Worm (Caenorhabditis elegans): ENCODE measurements around the gene col-113.
A peak's percentile ranks its signal among the peaks of the same experiment; 100 is the strongest.

col-113 gene

DNA sequence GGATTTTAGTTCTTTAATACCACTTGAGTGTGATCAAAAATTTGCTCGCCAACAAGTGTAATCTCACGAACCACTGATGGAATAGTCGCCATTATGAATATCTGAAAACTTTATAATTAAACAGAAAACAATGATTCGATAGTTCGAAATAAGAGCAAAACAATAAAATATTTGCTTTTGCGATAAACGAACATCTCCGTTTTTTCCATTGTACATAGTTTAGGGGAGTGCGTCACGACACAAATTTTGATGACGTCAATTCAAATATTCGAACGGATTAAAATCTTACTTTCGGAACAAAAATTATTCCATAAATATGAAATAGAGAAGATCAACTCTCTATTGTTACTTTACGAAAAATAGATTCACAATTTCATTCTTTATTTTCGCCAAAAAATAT, 18.3 kb downstream of the col-113 start, which contains the start of gene mutd-1:
TSS of gene mutd-1 (minus strand) at position 101 of the 400 bp plus-strand sequence.
- TF ChIP-seq him-1 (tag; optimal IDR thresholded peaks at IDR 0.05) (no peak), W03F9.2 (tag; optimal IDR thresholded peaks at IDR 0.05) (no peak), dao-5 (tag; optimal IDR thresholded peaks at IDR 0.05) (no peak)

ce11 chrIV:7133140-7133539, 19.2 kb downstream of the col-113 start, which contains the start of gene cyn-12:
Gene cyn-12, minus strand, starts transcription at chrIV:7133217.
- TF ChIP-seq W03F9.2 (tag; optimal IDR thresholded peaks at IDR 0.05) (no peak), dao-5 (tag; optimal IDR thresholded peaks at IDR 0.05) (no peak), him-1 (tag; optimal IDR thresholded peaks at IDR 0.05) (no peak)

DNA sequence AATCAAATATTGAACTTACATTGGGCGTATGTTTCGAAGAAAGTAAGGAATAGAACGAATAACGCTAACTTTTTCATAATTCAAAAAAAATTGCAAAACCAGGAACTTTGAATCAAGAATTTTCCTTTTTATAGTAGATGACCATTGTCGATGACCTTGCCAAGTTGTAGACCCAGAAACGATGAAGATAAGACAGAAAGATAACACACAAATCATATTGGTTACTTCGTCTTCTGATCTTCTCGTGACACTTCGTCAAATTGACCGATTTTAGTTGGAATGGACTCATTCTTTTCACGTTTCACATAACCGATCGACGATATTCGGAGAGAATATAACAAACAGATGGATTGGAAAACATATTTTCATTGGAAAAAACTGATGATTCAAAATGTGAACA, 20.5 kb downstream of the col-113 start, which contains the start of gene grsp-3:
TSS of gene grsp-3 (minus strand) at position 149 of the 400 bp plus-strand sequence.
- TF ChIP-seq him-1 (tag; optimal IDR thresholded peaks at IDR 0.05), result no peak
- TF ChIP-seq W03F9.2 (tag; optimal IDR thresholded peaks at IDR 0.05), result no peak
- TF ChIP-seq dao-5 (tag; optimal IDR thresholded peaks at IDR 0.05), result no peak

ce11 chrIV:7121313-7122055, 30.8 kb downstream of the col-113 start, which contains the start of the genes C34D4.10 and str-48:
Gene C34D4.10, minus strand, starts transcription at chrIV:7121413.
Gene str-48, plus strand, starts transcription at chrIV:7122005.
- TF ChIP-seq dao-5 (tag; optimal IDR thresholded peaks at IDR 0.05) (no peak), him-1 (tag; optimal IDR thresholded peaks at IDR 0.05) (no peak), W03F9.2 (tag; optimal IDR thresholded peaks at IDR 0.05) (no peak)

DNA sequence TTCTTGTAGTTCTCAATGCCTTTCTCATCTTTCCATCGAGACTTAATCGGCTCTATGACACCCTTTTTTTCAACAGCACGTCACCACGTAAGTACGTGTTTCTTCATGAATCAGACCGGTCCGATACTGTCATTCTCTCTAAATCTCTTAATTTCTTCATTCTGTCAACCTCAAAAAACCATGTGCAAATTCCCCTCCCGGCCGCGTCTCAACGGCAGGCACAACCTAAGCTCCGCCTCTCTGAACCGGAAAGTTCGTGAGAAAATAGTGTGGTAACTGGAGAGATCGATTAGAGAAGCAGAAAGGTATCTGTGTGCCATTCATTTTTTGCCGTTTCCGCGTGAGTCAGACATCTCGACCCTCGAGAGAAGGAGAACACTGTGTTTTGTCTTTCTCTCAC, 37.7 kb downstream of the col-113 start, which contains the start of gene nas-8:
TSS of gene nas-8 (plus strand) at position 301 of the 400 bp plus-strand sequence.
- no peak for TF ChIP-seq W03F9.2 (tag; optimal IDR thresholded peaks at IDR 0.05)
- TF ChIP-seq him-1 (tag; optimal IDR thresholded peaks at IDR 0.05), result no peak
- TF ChIP-seq dao-5 (tag; optimal IDR thresholded peaks at IDR 0.05), result no peak

- TF ChIP-seq him-1 (tag; optimal IDR thresholded peaks at IDR 0.05) (no peak), W03F9.2 (tag; optimal IDR thresholded peaks at IDR 0.05) (no peak), dao-5 (tag; optimal IDR thresholded peaks at IDR 0.05) (no peak)
Measured at ce11 chrIV:7111354-7111753, 41.0 kb downstream of the col-113 start, which contains the start of the genes ZC477.7 and ssq-3. Gene ZC477.7, minus strand, starts transcription at chrIV:7111454. Gene ssq-3, plus strand, starts transcription at chrIV:7111604.

DNA sequence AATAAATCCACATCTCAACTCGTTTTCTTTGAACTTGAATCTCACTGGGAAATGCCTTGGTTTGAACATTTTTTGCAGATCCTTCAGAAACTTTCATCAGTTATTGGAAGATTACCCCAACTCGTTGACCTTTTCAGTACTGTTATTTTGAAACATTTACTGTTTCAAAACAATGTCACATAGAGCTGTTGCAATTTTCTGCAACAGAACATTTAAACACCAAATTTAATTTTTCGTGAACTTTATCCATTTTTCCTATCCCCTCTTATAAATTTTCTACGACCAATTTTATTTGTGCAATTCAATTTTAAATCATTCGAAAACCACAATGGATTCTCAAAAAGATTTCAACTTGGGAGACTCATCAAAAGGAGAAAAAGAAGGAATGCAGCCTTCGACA, 44.4 kb downstream of the col-113 start, which contains the start of gene ZC477.2:
TSS of gene ZC477.2 (plus strand) at position 301 of the 400 bp plus-strand sequence.
- TF ChIP-seq him-1 (tag; optimal IDR thresholded peaks at IDR 0.05) (no peak), dao-5 (tag; optimal IDR thresholded peaks at IDR 0.05) (no peak), W03F9.2 (tag; optimal IDR thresholded peaks at IDR 0.05) (no peak)

DNA sequence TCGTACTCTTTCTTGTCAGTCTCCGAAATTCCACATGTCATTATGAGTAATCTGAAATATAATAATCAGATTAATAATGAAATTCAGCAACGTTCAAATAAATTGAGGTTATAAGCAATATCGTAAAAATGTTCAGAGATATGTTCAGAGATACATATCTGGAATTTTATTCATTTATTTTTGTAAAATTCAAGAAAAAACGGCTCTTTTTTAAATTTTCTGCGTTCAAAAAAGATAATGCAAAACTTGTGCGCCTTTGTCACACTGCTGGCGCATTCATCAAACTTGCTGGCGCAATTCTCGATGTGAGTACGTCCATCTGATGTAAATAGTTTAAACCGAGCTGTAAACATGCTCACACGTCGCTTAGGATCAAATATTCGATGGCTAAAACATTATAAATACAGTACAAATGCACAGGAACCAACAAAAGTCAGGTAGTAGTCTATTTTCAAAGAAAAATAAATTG, 49.1 kb downstream of the col-113 start, which contains the start of the genes rde-8 and ZC477.3:
TSS of gene rde-8 (minus strand) at position 51 of the 469 bp plus-strand sequence.
TSS of gene ZC477.3 (plus strand) at position 282 of the 469 bp plus-strand sequence.
- no peak for TF ChIP-seq dao-5 (tag; optimal IDR thresholded peaks at IDR 0.05)
- TF ChIP-seq W03F9.2 (tag; optimal IDR thresholded peaks at IDR 0.05), result peak; percentile 75

Data from whole organism, L4/young adult.